Worm (Caenorhabditis elegans) whole organism, L4 larva: ENCODE data around the gene F28D1.6.

Experiments
- Y5F2A.4 ChIP-seq: fragments of 200-800 bp; sonication (Bioruptor generic); optimal IDR thresholded peaks from 2 replicates; lab custom pipeline; 2018; ENCODE audit warnings: mild to moderate bottlenecking, missing genetic modification characterization, missing compliant biosample characterization
- ceh-20 ChIP-seq: fragments of 200-800 bp; sonication (Bioruptor generic); IDR thresholded peaks from 2 replicates; pipeline ENCODE4 v1.3.6; 2022; ENCODE audit warnings: missing genetic modification reagents, missing genetic modification characterization, missing compliant biosample characterization
- mep-1 ChIP-seq: fragments of 150-350 bp; sonication (generic microtip); optimal IDR thresholded peaks from 3 replicates; lab custom pipeline; 2014; ENCODE audit warnings: missing biosample characterization, missing genetic modification characterization
- nhr-25 ChIP-seq: sonication (generic microtip); optimal IDR thresholded peaks from 2 replicates; lab custom pipeline; 2017; ENCODE audit warnings: missing genetic modification characterization, mild to moderate bottlenecking, missing compliant biosample characterization, antibody characterized with exemption, moderate library complexity, borderline replicate concordance; ENCODE audit not compliant: insufficient read depth
- snpc-4 ChIP-seq: fragments of 150-350 bp; optimal IDR thresholded peaks from 2 replicates; lab custom pipeline; 2014; ENCODE audit warnings: missing biosample characterization, missing genetic modification characterization

ce11 chrIV:12340885-12341284 lies 44.1 kb downstream of the F28D1.6 start:
- TF ChIP-seq snpc-4 (tag; lab: Kevin White, UChicago) (no peak), ceh-20 (GFP tag; lab: Robert Waterston, UW) (no peak), mep-1 (tag; lab: Kevin White, UChicago) (no peak), nhr-25 (tag; lab: Kevin White, UChicago) (no peak), Y5F2A.4 (GFP tag; lab: Kevin White, UChicago) (no peak)
